Worm (Caenorhabditis elegans) whole organism, midembryonic: Measurements from ENCODE around the gene aldo-2.

Experiments
- flt-1 ChIP-seq: fragments of 200-800 bp; sonication (Bioruptor generic); IDR thresholded peaks from 2 replicates; pipeline ENCODE4 v1.3.6; 2022; ENCODE audit warnings: missing genetic modification characterization, missing compliant biosample characterization
- klf-2 ChIP-seq: fragments of 200-800 bp; sonication (Bioruptor generic); conservative IDR thresholded peaks from 2 replicates; pipeline ENCODE4 v1.3.6; 2022; ENCODE audit warnings: missing genetic modification reagents, missing genetic modification characterization, missing compliant biosample characterization
- ztf-23 ChIP-seq: fragments of 200-800 bp; sonication (Bioruptor generic); IDR thresholded peaks from 2 replicates; pipeline ENCODE4 v1.3.6; 2022; ENCODE audit warnings: missing genetic modification reagents, missing genetic modification characterization, missing compliant biosample characterization
- ztf-29 ChIP-seq: fragments of 200-800 bp; sonication (Bioruptor generic); IDR thresholded peaks from 2 replicates; pipeline ENCODE4 v1.3.6; 2022; ENCODE audit warnings: missing genetic modification reagents, missing genetic modification characterization, missing compliant biosample characterization

DNA sequence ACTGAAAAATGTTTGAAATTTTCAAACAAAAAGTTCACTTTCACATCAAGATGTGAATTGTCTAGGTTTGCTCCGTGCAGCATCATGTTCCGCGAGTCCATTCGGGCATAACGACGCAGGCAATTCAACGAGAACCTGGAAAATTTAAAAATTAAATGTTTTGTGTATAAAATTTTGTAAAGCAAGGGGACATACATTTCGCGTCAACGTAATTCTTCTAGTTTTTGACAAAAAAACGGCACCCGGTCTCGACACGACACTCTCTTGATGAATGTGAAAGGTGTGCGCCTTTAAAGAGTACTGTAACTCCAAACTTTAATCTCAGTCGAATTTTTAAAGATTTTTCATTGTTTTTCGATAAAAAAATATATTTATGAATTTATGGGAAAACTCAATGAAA, 42.4 kb downstream of the aldo-2 start, which contains the start of gene R12B2.6:
- no peak for TF ChIP-seq klf-2 (GFP tag; lab: Robert Waterston, UW)
- TF ChIP-seq ztf-29: no peak
- no peak for TF ChIP-seq flt-1 (GFP tag; lab: Robert Waterston, UW)
- TF ChIP-seq ztf-23 (GFP tag; lab: Robert Waterston, UW): no peak
